Worm (Caenorhabditis elegans): ENCODE data around the gene F54F2.7.

ce11 chrIII:8815699-8816098, 8.6 kb upstream of the F54F2.7 start:
- no peak for TF ChIP-seq B0310.2 (tag; optimal IDR thresholded peaks at IDR 0.05)
- TF ChIP-seq scrt-1 (GFP tag; IDR thresholded peaks at IDR 0.05): no peak
- TF ChIP-seq tbx-37 (GFP tag; conservative IDR thresholded peaks at IDR 0.05): no peak

Measured in whole organism, early embryonic.